Worm (Caenorhabditis elegans) whole organism, late embryonic: ENCODE results near the gene Y43C5A.3.

ENCODE experiments used
- C08G9.2 ChIP-seq: sonication (generic microtip); optimal IDR thresholded peaks from 2 replicates; lab custom pipeline; 2016; ENCODE audit warnings: mild to moderate bottlenecking, missing genetic modification characterization, moderate library complexity, missing compliant biosample characterization
- K09A11.1 ChIP-seq: sonication (generic microtip); optimal IDR thresholded peaks from 2 replicates; lab custom pipeline; 2017; ENCODE audit warnings: antibody characterized with exemption, mild to moderate bottlenecking, missing genetic modification characterization, missing compliant biosample characterization; ENCODE audit not compliant: insufficient read depth
- T23F11.4 ChIP-seq: fragments of 200-800 bp; sonication (Bioruptor generic); optimal IDR thresholded peaks from 2 replicates; lab custom pipeline; 2018; ENCODE audit warnings: mild to moderate bottlenecking, missing genetic modification characterization, missing compliant biosample characterization
- Y22D7AL.16 ChIP-seq: sonication (generic microtip); optimal IDR thresholded peaks from 2 replicates; lab custom pipeline; 2016; ENCODE audit warnings: missing genetic modification characterization, missing compliant biosample characterization
- ahr-1 ChIP-seq: sonication (generic microtip); optimal IDR thresholded peaks from 2 replicates; lab custom pipeline; 2016; ENCODE audit warnings: missing genetic modification characterization, missing compliant biosample characterization
- ama-1 ChIP-seq: fragments of 150-350 bp; optimal IDR thresholded peaks from 2 replicates; lab custom pipeline; 2014
- ceh-22 ChIP-seq: sonication (generic microtip); optimal IDR thresholded peaks from 2 replicates; lab custom pipeline; 2017; ENCODE audit warnings: missing biosample characterization, missing genetic modification characterization
- ceh-24 ChIP-seq: sonication (generic microtip); optimal IDR thresholded peaks from 2 replicates; lab custom pipeline; 2016; ENCODE audit warnings: mild to moderate bottlenecking, missing genetic modification characterization, missing compliant biosample characterization
- ceh-30 ChIP-seq: fragments of 150-350 bp; optimal IDR thresholded peaks from 2 replicates; lab custom pipeline; 2014; ENCODE audit warnings: missing biosample characterization, missing genetic modification characterization
- ceh-31 ChIP-seq: sonication (generic microtip); optimal IDR thresholded peaks from 2 replicates; lab custom pipeline; 2016; ENCODE audit warnings: missing genetic modification characterization, missing compliant biosample characterization
- ceh-34 ChIP-seq: sonication (generic microtip); optimal IDR thresholded peaks from 2 replicates; lab custom pipeline; 2016; ENCODE audit warnings: mild to moderate bottlenecking, missing genetic modification characterization, missing compliant biosample characterization
- ceh-45 ChIP-seq: fragments of 200-800 bp; sonication (Bioruptor generic); IDR thresholded peaks from 2 replicates; pipeline ENCODE4 v1.3.6; 2022; ENCODE audit warnings: missing genetic modification reagents, missing genetic modification characterization, missing compliant biosample characterization
- ceh-48 ChIP-seq: sonication (generic microtip); optimal IDR thresholded peaks from 2 replicates; lab custom pipeline; 2016; ENCODE audit warnings: missing genetic modification characterization, inconsistent platforms, missing compliant biosample characterization
- ceh-6 ChIP-seq: fragments of 200-800 bp; sonication (Bioruptor generic); optimal IDR thresholded peaks from 2 replicates; lab custom pipeline; 2018; ENCODE audit warnings: mild to moderate bottlenecking, missing genetic modification characterization, missing compliant biosample characterization
- dmd-4 ChIP-seq: sonication (generic microtip); optimal IDR thresholded peaks from 2 replicates; lab custom pipeline; 2016; ENCODE audit warnings: borderline replicate concordance, missing genetic modification characterization, missing compliant biosample characterization
- elt-2 ChIP-seq: sonication (generic microtip); optimal IDR thresholded peaks from 2 replicates; lab custom pipeline; 2016; ENCODE audit warnings: missing genetic modification reagents, missing genetic modification characterization, missing compliant biosample characterization
- elt-4 ChIP-seq: sonication (generic microtip); optimal IDR thresholded peaks from 2 replicates; lab custom pipeline; 2016; ENCODE audit warnings: missing genetic modification characterization, missing compliant biosample characterization
- ets-4 ChIP-seq: sonication (generic microtip); optimal IDR thresholded peaks from 2 replicates; lab custom pipeline; 2016; ENCODE audit warnings: missing genetic modification characterization, missing compliant biosample characterization
- eyg-1 ChIP-seq: sonication (generic microtip); optimal IDR thresholded peaks from 2 replicates; lab custom pipeline; 2016; ENCODE audit warnings: missing genotype, missing genetic modification characterization, missing compliant biosample characterization
- fkh-10 ChIP-seq: fragments of 150-350 bp; optimal IDR thresholded peaks from 2 replicates; lab custom pipeline; 2014; ENCODE audit warnings: missing biosample characterization, missing genetic modification reagents, missing genetic modification characterization
- fkh-6 ChIP-seq: sonication (generic microtip); optimal IDR thresholded peaks from 2 replicates; lab custom pipeline; 2016; ENCODE audit warnings: missing genetic modification characterization, missing compliant biosample characterization
- hlh-13 ChIP-seq: fragments of 200-800 bp; sonication (Bioruptor generic); optimal IDR thresholded peaks from 2 replicates; lab custom pipeline; 2018; ENCODE audit warnings: mild to moderate bottlenecking, missing genetic modification characterization, missing compliant biosample characterization
- hlh-15 ChIP-seq: sonication (generic microtip); optimal IDR thresholded peaks from 2 replicates; lab custom pipeline; 2016; ENCODE audit warnings: missing genetic modification characterization, missing compliant biosample characterization
- lim-6 ChIP-seq: sonication (generic microtip); optimal IDR thresholded peaks from 2 replicates; lab custom pipeline; 2016; ENCODE audit warnings: missing genetic modification characterization, missing compliant biosample characterization
- madf-2 ChIP-seq: sonication (generic microtip); optimal IDR thresholded peaks from 2 replicates; lab custom pipeline; 2017; ENCODE audit warnings: missing genetic modification characterization, missing compliant biosample characterization
- mec-3 ChIP-seq: sonication (generic microtip); optimal IDR thresholded peaks from 2 replicates; lab custom pipeline; 2016; ENCODE audit warnings: borderline replicate concordance, missing genetic modification characterization, missing compliant biosample characterization
- nhr-11 ChIP-seq: fragments of 150-350 bp; optimal IDR thresholded peaks from 2 replicates; lab custom pipeline; 2014; ENCODE audit warnings: missing biosample characterization, missing genetic modification characterization
- npax-4 ChIP-seq: sonication (generic microtip); optimal IDR thresholded peaks from 2 replicates; lab custom pipeline; 2016; ENCODE audit warnings: missing genetic modification characterization, missing compliant biosample characterization
- odd-2 ChIP-seq: sonication (generic microtip); optimal IDR thresholded peaks from 2 replicates; lab custom pipeline; 2017; ENCODE audit warnings: antibody characterized with exemption, mild to moderate bottlenecking, missing genetic modification characterization, missing compliant biosample characterization
- pat-9 ChIP-seq: fragments of 200-800 bp; sonication (Bioruptor generic); optimal IDR thresholded peaks from 2 replicates; lab custom pipeline; 2018; ENCODE audit warnings: mild to moderate bottlenecking, missing genetic modification characterization, moderate library complexity, missing compliant biosample characterization
- pax-1 ChIP-seq: fragments of 150-350 bp; optimal IDR thresholded peaks from 2 replicates; lab custom pipeline; 2014; ENCODE audit warnings: missing biosample characterization, missing genetic modification characterization
- pros-1 ChIP-seq: fragments of 150-350 bp; optimal IDR thresholded peaks from 2 replicates; lab custom pipeline; 2014; ENCODE audit warnings: missing biosample characterization, missing genetic modification reagents, missing genetic modification characterization
- sdc-2 ChIP-seq: sonication (generic microtip); optimal IDR thresholded peaks from 2 replicates; lab custom pipeline; 2016; ENCODE audit warnings: missing genotype, missing genetic modification characterization, missing compliant biosample characterization
- sox-2 ChIP-seq: fragments of 200-800 bp; sonication (Bioruptor generic); IDR thresholded peaks from 2 replicates; pipeline ENCODE4 v1.3.6; 2022; ENCODE audit warnings: missing genetic modification reagents, missing genetic modification characterization, missing compliant biosample characterization
- sox-4 ChIP-seq: sonication (generic microtip); optimal IDR thresholded peaks from 2 replicates; lab custom pipeline; 2017; ENCODE audit warnings: mild to moderate bottlenecking, missing genetic modification characterization, inconsistent platforms, missing compliant biosample characterization
- tbx-2 ChIP-seq: sonication (generic microtip); optimal IDR thresholded peaks from 2 replicates; lab custom pipeline; 2016; ENCODE audit warnings: missing genetic modification characterization, missing compliant biosample characterization
- tbx-7 ChIP-seq: sonication (generic microtip); optimal IDR thresholded peaks from 2 replicates; lab custom pipeline; 2016; ENCODE audit warnings: missing genotype, missing genetic modification characterization, missing compliant biosample characterization
- ttx-3 ChIP-seq: sonication (generic microtip); optimal IDR thresholded peaks from 2 replicates; lab custom pipeline; 2016; ENCODE audit warnings: missing genetic modification reagents, missing genetic modification characterization, missing compliant biosample characterization
- unc-3 ChIP-seq, 2 experiments: fragments of 200-800 bp in 1 of 2; sonication (Bioruptor generic) in 1 of 2; sonication (generic microtip) in 1 of 2; conservative IDR thresholded peaks in 1 of 2; optimal IDR thresholded peaks in 1 of 2; 2 replicates each; pipeline versions ENCODE4 v1.3.6 to Lab custom; 2016 to 2022; ENCODE audit warnings: missing compliant biosample characterization in 2 of 2, missing genetic modification characterization in 2 of 2, missing genetic modification reagents in 1 of 2
- unc-42 ChIP-seq: sonication (generic microtip); optimal IDR thresholded peaks from 2 replicates; lab custom pipeline; 2016; ENCODE audit warnings: missing genotype, missing genetic modification characterization, missing compliant biosample characterization
- unc-86 ChIP-seq: sonication (generic microtip); optimal IDR thresholded peaks from 2 replicates; lab custom pipeline; 2016; ENCODE audit warnings: missing genetic modification characterization, missing compliant biosample characterization

Y43C5A.3 gene

ce11 chrIV:10285328-10285727 lies 11.5 kb downstream of the Y43C5A.3 start:
- TF ChIP-seq ceh-45 (GFP tag; lab: Robert Waterston, UW) (no peak), ets-4 (tag; lab: Kevin White, UChicago) (no peak), sox-2 (GFP tag; lab: Robert Waterston, UW) (no peak), dmd-4 (tag; lab: Kevin White, UChicago) (no peak), unc-86 (no peak), ahr-1 (tag; lab: Kevin White, UChicago) (no peak), ceh-31 (no peak), hlh-15 (tag; lab: Kevin White, UChicago) (no peak), T23F11.4 (GFP tag; lab: Kevin White, UChicago) (no peak), Y22D7AL.16 (tag; lab: Kevin White, UChicago) (no peak), ceh-22 (tag; lab: Kevin White, UChicago) (no peak), sox-4 (tag; lab: Kevin White, UChicago) (no peak), odd-2 (no peak), pat-9 (tag; lab: Kevin White, UChicago) (no peak), elt-4 (tag; lab: Kevin White, UChicago) (no peak), ceh-30 (tag; lab: Kevin White, UChicago) (no peak), mec-3 (tag; lab: Kevin White, UChicago) (no peak), ceh-6 (no peak), tbx-7 (tag; lab: Kevin White, UChicago) (no peak), npax-4 (tag; lab: Kevin White, UChicago) (no peak)

- TF ChIP-seq sdc-2 (tag; lab: Kevin White, UChicago): no peak
- no peak for TF ChIP-seq ceh-22 (tag; lab: Kevin White, UChicago)
- TF ChIP-seq lim-6: no peak
- no peak for TF ChIP-seq fkh-10 (GFP tag; lab: Kevin White, UChicago)
- TF ChIP-seq, all 69 proteins: peak for 0
These were observed 12.8 kb downstream of the Y43C5A.3 start, which contains the start of gene ebax-1 for ce11 chrIV:10286655-10287054. TSS of gene ebax-1 (plus strand) at chrIV:10286955.

- TF ChIP-seq nhr-11 (no peak), sox-2 (GFP tag; lab: Robert Waterston, UW) (no peak), pax-1 (tag; lab: Kevin White, UChicago) (no peak), tbx-2 (tag; lab: Kevin White, UChicago) (no peak)
These were observed 14.7 kb downstream of the Y43C5A.3 start for ce11 chrIV:10288575-10288974.

- TF ChIP-seq sdc-2 (tag; lab: Kevin White, UChicago) (no peak), madf-2 (no peak), C08G9.2 (tag; lab: Kevin White, UChicago) (no peak), odd-2 (no peak), ceh-48 (tag; lab: Kevin White, UChicago) (no peak), fkh-6 (no peak), K09A11.1 (tag; lab: Kevin White, UChicago) (no peak), pax-1 (tag; lab: Kevin White, UChicago) (no peak), elt-2 (tag; lab: Kevin White, UChicago) (no peak), tbx-7 (tag; lab: Kevin White, UChicago) (no peak), ttx-3 (no peak)
These were observed 20.2 kb downstream of the Y43C5A.3 start, which contains the start of gene R09E10.6 for ce11 chrIV:10294030-10294429. TSS of gene R09E10.6 (minus strand) at chrIV:10294130.

- no peak for TF ChIP-seq hlh-13 (GFP tag; lab: Kevin White, UChicago)
- TF ChIP-seq elt-2 (tag; lab: Kevin White, UChicago): no peak
- no peak for TF ChIP-seq unc-3 (GFP tag; conservative IDR thresholded peaks at IDR 0.05; lab: Robert Waterston, UW)
- no peak for TF ChIP-seq unc-3 (tag; optimal IDR thresholded peaks at IDR 0.05; lab: Kevin White, UChicago)
- no peak for TF ChIP-seq tbx-2 (tag; lab: Kevin White, UChicago)
- TF ChIP-seq sox-2 (GFP tag; lab: Robert Waterston, UW): no peak
- TF ChIP-seq pros-1 (tag; lab: Kevin White, UChicago): no peak
- no peak for TF ChIP-seq unc-42
- TF ChIP-seq ceh-48 (tag; lab: Kevin White, UChicago): no peak
- no peak for TF ChIP-seq eyg-1 (tag; lab: Kevin White, UChicago)
- TF ChIP-seq K09A11.1 (tag; lab: Kevin White, UChicago): no peak
- TF ChIP-seq ama-1 (lab: Kevin White, UChicago): no peak
- no peak for TF ChIP-seq ceh-24 (tag; lab: Kevin White, UChicago)
- TF ChIP-seq ceh-22 (tag; lab: Kevin White, UChicago): no peak
- TF ChIP-seq ceh-34 (tag; lab: Kevin White, UChicago): no peak
- no peak for TF ChIP-seq ceh-30 (tag; lab: Kevin White, UChicago)
- TF ChIP-seq odd-2: no peak
These were observed 21.2 kb downstream of the Y43C5A.3 start, which contains the start of gene R09E10.13 for ce11 chrIV:10295084-10295483. TSS of gene R09E10.13 (minus strand) at chrIV:10295144.
